Worm (Caenorhabditis elegans): Measurements from ENCODE around the gene sma-10.

Gene sma-10

DNA sequence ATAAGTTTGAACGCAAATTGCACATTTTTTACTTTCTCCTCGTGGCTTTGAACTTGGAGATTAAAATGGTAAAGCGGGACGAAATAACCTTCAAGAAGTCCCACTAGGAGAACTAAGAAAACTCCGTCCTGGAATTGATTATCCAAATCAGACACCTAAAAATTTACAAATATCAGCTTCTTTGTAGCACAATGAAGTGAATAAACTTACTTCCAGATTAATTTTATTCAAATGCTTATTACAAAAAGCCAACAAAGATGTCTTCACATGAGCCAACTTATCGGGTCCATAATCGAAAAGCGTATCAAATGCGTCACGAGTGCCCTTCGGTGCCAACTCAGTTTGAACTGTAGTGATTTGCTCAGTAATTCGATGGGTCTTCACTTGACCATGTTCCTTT lies 11.8 kb upstream of the sma-10 start:
- TF ChIP-seq W03F9.2 (tag; optimal IDR thresholded peaks at IDR 0.05) (no peak), dao-5 (tag; optimal IDR thresholded peaks at IDR 0.05) (no peak), him-1 (tag; optimal IDR thresholded peaks at IDR 0.05) (no peak)

DNA sequence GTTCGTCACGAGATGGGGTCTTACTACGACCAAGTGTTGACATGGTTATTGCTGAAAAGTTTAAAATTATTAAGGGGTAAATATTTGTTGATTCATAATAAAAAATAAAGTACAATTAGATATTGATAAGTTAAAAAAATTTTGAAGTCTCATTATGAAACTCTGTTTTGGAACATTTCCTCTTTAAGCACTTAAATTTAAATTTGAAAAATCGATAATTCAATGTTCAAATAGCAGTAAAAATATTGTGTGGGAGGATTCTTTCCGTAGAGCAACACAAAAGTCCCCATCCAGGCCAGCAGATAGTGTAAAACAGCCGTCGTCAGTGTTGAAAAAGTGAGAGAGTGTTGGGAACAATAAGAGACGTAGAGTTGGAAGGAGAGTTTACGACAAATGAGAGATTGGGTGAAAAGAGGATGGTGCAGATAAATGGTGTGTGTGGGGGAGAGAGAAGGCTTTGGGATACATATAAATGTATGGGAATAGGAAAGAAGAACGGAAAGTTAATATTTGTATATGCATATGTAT lies 10.0 kb upstream of the sma-10 start, which contains the start of gene pat-6:
Gene pat-6, minus strand, starts transcription at position 51 of the 528 bp plus-strand sequence.
- TF ChIP-seq W03F9.2 (tag; optimal IDR thresholded peaks at IDR 0.05) (no peak), him-1 (tag; optimal IDR thresholded peaks at IDR 0.05) (no peak), dao-5 (tag; optimal IDR thresholded peaks at IDR 0.05) (no peak)

DNA sequence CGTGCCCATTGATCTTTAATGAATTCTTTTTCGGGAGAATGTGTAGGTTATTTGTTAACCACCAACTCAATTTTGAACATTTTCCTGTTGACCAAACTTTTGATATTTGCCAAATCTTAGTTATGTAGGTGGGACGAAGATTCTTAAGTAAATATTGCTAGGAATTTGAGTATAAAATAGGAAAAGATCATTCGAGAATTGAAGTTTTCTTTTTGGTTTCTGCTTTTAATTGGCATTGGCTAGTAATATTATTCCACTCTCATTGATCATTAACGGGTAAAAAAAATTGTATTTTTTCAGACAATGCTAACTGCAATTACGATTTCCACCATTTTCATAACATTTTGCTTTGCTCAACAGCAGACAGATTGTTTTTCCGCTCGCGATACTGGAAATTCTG lies 8.1 kb upstream of the sma-10 start, which contains the start of gene T21D12.12:
Gene T21D12.12, plus strand, starts transcription at position 301 of the 400 bp plus-strand sequence.
- TF ChIP-seq W03F9.2 (tag; optimal IDR thresholded peaks at IDR 0.05) (no peak), dao-5 (tag; optimal IDR thresholded peaks at IDR 0.05) (no peak), him-1 (tag; optimal IDR thresholded peaks at IDR 0.05) (no peak)

DNA sequence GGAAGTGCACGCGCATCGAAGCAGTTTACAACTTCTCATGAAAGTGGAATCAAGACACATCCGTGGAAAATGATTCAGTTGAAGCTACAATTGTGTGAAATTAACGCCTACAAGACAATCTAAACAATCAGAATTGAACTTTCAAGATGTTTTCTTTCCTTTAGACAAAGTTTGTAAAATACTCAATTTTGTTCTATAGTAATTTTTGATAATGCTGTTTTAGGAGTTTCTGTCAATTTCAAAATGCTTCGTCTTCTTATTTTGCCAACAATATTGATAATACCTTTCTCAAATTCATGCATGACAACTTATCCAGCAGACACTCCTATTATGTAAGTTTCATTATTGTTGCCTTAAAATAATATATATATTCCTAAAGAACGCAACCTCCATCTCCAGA lies 5.1 kb upstream of the sma-10 start, which contains the start of gene T21D12.11:
Gene T21D12.11, plus strand, starts transcription at position 301 of the 400 bp plus-strand sequence.
- TF ChIP-seq W03F9.2 (tag; optimal IDR thresholded peaks at IDR 0.05) (no peak), him-1 (tag; optimal IDR thresholded peaks at IDR 0.05) (no peak), dao-5 (tag; optimal IDR thresholded peaks at IDR 0.05) (no peak)

DNA sequence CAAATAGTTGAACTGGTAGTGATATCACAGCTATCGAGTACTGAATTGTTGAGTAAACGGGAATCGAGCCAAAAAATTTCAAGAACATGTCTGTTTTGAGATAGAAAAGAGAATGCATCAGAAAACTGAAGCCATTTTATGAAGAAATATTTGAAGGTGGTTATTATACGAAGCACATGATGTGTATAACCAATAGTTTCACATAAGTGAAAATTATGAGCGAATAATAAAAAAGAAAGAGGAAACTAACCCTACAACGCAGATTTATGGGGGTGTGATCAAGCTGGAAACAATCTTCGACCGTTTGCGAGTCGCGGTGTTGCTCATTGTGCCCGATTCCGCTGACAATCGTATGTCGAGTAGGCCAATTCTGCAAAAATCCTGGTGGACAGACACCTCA lies 921 bp upstream of the sma-10 start, which contains the start of gene srh-282:
Gene srh-282, minus strand, starts transcription at position 101 of the 400 bp plus-strand sequence.
- no peak for TF ChIP-seq W03F9.2 (tag; optimal IDR thresholded peaks at IDR 0.05)
- TF ChIP-seq him-1 (tag; optimal IDR thresholded peaks at IDR 0.05): no peak
- no peak for TF ChIP-seq dao-5 (tag; optimal IDR thresholded peaks at IDR 0.05)

DNA sequence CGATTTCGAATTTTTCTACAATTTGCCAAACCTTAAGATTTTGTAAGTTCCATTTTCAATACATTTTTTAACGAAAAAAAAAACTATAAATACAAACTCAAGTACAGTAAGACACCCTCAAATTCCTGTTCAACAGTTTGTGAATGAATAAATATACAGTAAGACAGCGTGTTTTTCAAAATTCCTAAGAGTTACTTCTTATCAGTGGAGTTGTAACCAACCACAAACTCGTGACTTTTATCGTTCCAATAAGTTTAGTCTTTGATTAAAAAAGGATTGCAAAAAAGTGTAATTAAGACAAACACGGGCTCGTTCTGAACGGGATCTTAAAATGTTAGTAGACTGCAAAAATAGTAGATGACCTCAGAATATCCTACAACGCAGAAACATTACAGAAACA lies 926 bp downstream of the sma-10 start:
- TF ChIP-seq dao-5 (tag; optimal IDR thresholded peaks at IDR 0.05) (no peak), him-1 (tag; optimal IDR thresholded peaks at IDR 0.05) (no peak), W03F9.2 (tag; optimal IDR thresholded peaks at IDR 0.05) (no peak)

DNA sequence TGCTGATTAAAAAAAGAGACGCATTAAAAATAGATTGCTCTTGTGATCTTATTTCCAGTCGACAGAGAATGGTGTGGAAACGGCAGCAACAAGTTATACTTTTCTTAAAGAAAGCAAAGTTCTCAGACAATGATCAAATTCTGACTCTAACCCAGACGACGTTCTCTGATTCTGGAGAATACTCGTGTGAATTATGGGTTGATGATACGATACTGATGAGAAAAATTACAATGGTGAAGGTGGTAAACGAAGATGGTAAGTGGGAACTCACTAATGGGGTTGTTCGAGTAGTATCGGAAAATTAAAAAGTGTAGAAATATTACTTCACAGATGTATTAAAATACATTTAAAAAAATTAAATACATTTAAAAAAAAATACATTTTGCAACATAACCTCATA lies 4.1 kb downstream of the sma-10 start:
- no peak for TF ChIP-seq W03F9.2 (tag; optimal IDR thresholded peaks at IDR 0.05)
- TF ChIP-seq him-1 (tag; optimal IDR thresholded peaks at IDR 0.05): no peak
- TF ChIP-seq dao-5 (tag; optimal IDR thresholded peaks at IDR 0.05): no peak

DNA sequence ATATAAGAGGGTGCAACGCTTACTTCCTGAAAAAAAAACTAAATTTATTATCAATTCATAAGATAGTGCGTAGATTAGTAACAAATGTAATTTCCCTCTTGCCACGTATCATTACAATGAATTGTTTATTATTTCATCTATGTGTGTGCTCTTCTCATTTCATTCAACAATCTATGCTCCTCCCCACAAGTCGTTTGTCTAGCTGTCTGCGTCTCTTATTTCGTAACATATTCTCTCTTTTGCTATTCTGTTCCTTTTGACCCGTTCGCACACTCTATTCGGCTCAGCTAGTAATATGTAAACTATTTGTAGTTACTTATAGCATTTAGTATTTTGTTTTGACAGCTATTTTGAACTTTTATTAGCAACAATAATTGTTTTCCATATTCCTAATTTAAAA lies 7.8 kb downstream of the sma-10 start:
- TF ChIP-seq dao-5 (tag; optimal IDR thresholded peaks at IDR 0.05) (no peak), him-1 (tag; optimal IDR thresholded peaks at IDR 0.05) (no peak), W03F9.2 (tag; optimal IDR thresholded peaks at IDR 0.05) (no peak)

DNA sequence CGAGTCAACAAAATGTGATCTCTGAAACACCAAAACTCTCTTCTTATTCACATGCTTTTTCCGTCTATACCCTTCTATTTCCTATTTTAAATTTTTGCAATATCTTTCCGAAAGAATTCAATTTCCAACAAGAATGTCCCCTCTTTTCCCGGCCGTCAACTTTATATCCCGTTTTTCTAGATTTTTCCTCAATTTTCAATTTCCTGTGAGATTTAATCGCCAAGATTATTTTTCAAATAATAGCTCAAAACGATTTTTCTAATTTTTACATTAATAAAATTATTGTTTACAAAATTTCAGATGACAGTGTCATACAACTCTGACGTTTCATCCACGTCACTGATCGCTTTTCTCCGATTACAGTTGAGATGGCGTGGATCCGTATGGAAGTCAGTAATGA lies 9.1 kb downstream of the sma-10 start, which contains the start of gene best-19:
Gene best-19, plus strand, starts transcription at position 301 of the 400 bp plus-strand sequence.
- no peak for TF ChIP-seq him-1 (tag; optimal IDR thresholded peaks at IDR 0.05)
- TF ChIP-seq dao-5 (tag; optimal IDR thresholded peaks at IDR 0.05): no peak
- no peak for TF ChIP-seq W03F9.2 (tag; optimal IDR thresholded peaks at IDR 0.05)

DNA sequence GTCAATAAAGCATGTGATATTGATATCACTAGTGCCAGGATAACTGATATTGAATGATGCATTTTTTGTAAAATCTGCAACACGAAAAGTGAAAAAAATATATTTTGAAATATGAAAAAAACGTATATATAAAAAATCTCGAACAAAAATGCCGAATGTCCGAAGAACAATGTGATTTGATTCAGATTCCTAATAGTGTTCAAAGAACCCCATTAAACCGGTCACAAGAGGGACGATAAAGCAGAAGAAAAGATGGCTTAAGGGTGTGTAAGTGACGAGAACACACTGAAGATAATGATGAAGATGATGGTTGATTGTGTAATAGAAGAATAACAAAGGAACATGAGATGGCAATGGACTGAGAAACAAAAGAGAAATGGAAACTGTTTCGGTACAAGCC lies 13.8 kb downstream of the sma-10 start, which contains the start of gene T21D12.14:
Gene T21D12.14, minus strand, starts transcription at position 101 of the 400 bp plus-strand sequence.
- TF ChIP-seq W03F9.2 (tag; optimal IDR thresholded peaks at IDR 0.05): no peak
- no peak for TF ChIP-seq him-1 (tag; optimal IDR thresholded peaks at IDR 0.05)
- no peak for TF ChIP-seq dao-5 (tag; optimal IDR thresholded peaks at IDR 0.05)

DNA sequence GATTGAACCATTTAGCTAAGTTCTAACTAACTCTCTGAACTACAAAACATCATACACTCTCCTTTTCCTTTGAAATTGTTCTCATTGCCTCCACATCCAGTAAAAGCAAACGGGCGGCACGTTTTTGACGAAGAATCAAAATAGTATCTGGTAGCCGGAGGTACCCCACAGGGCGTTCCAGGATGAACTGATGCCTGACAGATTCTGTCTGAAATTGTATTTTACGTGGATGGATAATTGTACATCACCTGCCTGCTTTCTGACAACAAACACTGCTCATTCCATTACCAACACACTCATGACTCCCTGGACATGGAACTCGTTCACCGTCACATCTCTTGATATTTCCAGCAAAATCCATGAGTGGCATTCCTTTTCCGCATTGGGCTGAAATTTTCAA lies 16.2 kb downstream of the sma-10 start:
- TF ChIP-seq W03F9.2 (tag; optimal IDR thresholded peaks at IDR 0.05): no peak
- TF ChIP-seq dao-5 (tag; optimal IDR thresholded peaks at IDR 0.05): no peak
- TF ChIP-seq him-1 (tag; optimal IDR thresholded peaks at IDR 0.05): no peak

DNA sequence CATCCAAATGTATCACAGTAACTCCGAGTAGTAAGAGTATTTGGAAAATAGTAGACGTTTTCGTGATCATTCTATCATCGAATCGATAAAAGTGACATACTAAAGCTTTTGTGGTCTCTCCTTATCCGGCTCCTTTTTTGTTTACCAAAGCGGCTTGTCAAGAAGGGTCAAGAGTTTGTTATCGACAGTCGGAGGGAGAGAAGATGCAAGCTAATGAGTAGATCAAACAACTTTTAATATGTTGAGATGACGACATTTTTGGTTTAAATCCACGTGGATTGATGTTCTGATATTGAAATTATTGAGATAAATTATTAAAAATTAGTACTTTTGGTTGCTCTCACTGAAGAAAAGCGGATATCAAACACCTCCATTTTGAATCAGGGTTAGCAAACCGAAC lies 17.1 kb downstream of the sma-10 start, which contains the start of gene T21D12.7:
Gene T21D12.7, minus strand, starts transcription at position 101 of the 400 bp plus-strand sequence.
- no peak for TF ChIP-seq W03F9.2 (tag; optimal IDR thresholded peaks at IDR 0.05)
- TF ChIP-seq dao-5 (tag; optimal IDR thresholded peaks at IDR 0.05): no peak
- TF ChIP-seq him-1 (tag; optimal IDR thresholded peaks at IDR 0.05): no peak

DNA sequence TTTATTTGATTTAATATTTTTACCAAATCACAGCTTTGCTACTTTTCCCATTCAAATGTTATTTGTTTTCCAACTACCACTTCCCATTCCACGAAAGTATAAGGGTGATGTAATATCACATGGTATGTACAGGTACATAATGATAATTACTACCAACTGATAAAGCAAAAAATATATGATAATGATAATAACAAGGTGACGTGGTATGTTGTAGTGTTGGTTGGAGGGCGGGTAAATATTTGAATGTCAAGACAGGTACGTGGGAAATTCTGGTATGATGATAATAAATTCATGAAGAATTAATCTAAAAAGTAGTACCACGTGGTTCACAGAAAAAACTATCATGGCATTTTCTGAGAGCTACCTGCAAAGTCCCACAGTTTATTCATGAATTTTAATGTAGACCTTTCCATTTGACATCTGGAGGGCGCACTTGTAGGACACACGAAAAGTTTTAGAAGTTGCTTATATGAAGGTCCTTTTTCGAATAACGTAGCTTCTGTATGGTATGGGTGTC lies 17.7 kb downstream of the sma-10 start:
- TF ChIP-seq him-1 (tag; optimal IDR thresholded peaks at IDR 0.05): no peak
- no peak for TF ChIP-seq W03F9.2 (tag; optimal IDR thresholded peaks at IDR 0.05)
- TF ChIP-seq dao-5 (tag; optimal IDR thresholded peaks at IDR 0.05): no peak

DNA sequence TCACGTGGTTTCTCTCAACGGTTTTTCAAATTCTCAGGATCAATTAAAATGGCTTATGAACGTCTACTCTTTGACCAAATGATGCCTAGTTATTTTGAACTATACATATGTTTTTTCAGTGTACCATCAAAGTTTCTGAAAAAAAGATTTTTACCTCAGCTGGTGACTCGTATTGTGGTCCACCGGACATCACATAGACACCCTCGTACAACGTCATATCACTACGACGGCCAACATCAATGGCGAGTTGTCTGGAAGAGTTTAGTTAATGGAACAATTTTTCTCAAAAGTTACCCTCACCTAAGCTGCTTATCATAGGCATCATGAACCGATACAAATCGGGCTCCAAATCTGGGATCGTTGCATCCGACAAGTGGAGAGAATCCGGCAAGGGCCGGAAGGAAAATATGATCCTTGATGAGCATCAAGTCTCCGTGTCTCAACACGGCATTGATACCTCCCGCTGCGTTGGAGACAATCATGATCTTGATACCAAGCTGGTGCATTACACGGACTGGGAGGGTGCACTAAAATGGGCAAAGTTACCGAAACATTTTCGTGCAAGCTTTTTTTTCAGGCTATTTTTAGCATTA lies 19.0 kb downstream of the sma-10 start:
- TF ChIP-seq him-1 (tag; optimal IDR thresholded peaks at IDR 0.05) (no peak), dao-5 (tag; optimal IDR thresholded peaks at IDR 0.05) (no peak), W03F9.2 (tag; optimal IDR thresholded peaks at IDR 0.05) (no peak)
